Worm (Caenorhabditis elegans) whole organism, midembryonic: ENCODE data around the gene Y61A9LA.10.

Source experiments
- T22C8.4 ChIP-seq: fragments of 200-800 bp; sonication (Bioruptor generic); IDR thresholded peaks from 2 replicates; pipeline ENCODE4 v1.3.6; 2022; ENCODE audit warnings: missing genetic modification characterization, missing compliant biosample characterization
- cog-1 ChIP-seq: sonication (generic microtip); optimal IDR thresholded peaks from 2 replicates; lab custom pipeline; 2016; ENCODE audit warnings: missing genetic modification characterization, missing compliant biosample characterization
- flt-1 ChIP-seq: fragments of 200-800 bp; sonication (Bioruptor generic); IDR thresholded peaks from 2 replicates; pipeline ENCODE4 v1.3.6; 2022; ENCODE audit warnings: missing genetic modification characterization, missing compliant biosample characterization
- klf-2 ChIP-seq: fragments of 200-800 bp; sonication (Bioruptor generic); conservative IDR thresholded peaks from 2 replicates; pipeline ENCODE4 v1.3.6; 2022; ENCODE audit warnings: missing genetic modification reagents, missing genetic modification characterization, missing compliant biosample characterization
- med-1 ChIP-seq: sonication (generic microtip); optimal IDR thresholded peaks from 2 replicates; lab custom pipeline; 2017; ENCODE audit warnings: missing genetic modification characterization, mild to moderate bottlenecking, missing compliant biosample characterization, antibody characterized with exemption, missing genetic modification reagents; ENCODE audit not compliant: insufficient read depth
- ref-1 ChIP-seq: fragments of 200-800 bp; sonication (Bioruptor generic); conservative IDR thresholded peaks from 2 replicates; pipeline ENCODE4 v1.3.6; 2022; ENCODE audit warnings: missing genetic modification reagents, missing genetic modification characterization, missing compliant biosample characterization
- tab-1 ChIP-seq: fragments of 200-800 bp; sonication (Bioruptor generic); IDR thresholded peaks from 2 replicates; pipeline ENCODE4 v1.3.6; 2022; ENCODE audit warnings: missing genetic modification characterization, missing compliant biosample characterization
- ztf-23 ChIP-seq: fragments of 200-800 bp; sonication (Bioruptor generic); IDR thresholded peaks from 2 replicates; pipeline ENCODE4 v1.3.6; 2022; ENCODE audit warnings: missing genetic modification reagents, missing genetic modification characterization, missing compliant biosample characterization
- ztf-29 ChIP-seq: fragments of 200-800 bp; sonication (Bioruptor generic); IDR thresholded peaks from 2 replicates; pipeline ENCODE4 v1.3.6; 2022; ENCODE audit warnings: missing genetic modification reagents, missing genetic modification characterization, missing compliant biosample characterization

The Y61A9LA.10 gene

DNA sequence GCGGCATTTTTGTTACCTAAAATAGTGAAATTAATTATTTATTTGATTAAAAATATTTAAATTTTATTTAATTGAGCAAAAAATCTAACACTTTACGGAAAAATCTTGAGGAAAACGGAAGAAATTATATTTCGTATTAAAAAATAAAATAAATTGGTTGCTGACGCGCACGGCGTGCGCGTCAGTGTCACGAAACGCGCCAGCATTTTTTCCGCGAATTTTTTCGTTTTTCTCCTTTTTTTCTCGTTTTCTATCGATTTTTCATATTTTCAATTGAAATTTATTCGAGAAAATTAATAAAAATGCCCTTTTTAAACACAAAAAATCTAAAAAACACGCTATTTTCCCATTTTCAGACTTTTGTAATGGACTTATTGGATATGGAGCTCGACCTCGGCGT lies at the start of gene Y61A9LA.10, which contains the start of gene F54D11.4:
Gene Y61A9LA.10, minus strand, starts transcription at position 16 of the 400 bp plus-strand sequence.
Gene F54D11.4, plus strand, starts transcription at position 350 of the 400 bp plus-strand sequence.
- no peak for TF ChIP-seq cog-1 (tag; lab: Kevin White, UChicago)
- no peak for TF ChIP-seq ztf-23 (GFP tag; lab: Robert Waterston, UW)
- TF ChIP-seq T22C8.4 (GFP tag; lab: Robert Waterston, UW) = no peak
- no peak for TF ChIP-seq flt-1 (GFP tag; lab: Robert Waterston, UW)
- no peak for TF ChIP-seq med-1 (GFP tag; lab: Kevin White, UChicago)
- TF ChIP-seq klf-2 (GFP tag; lab: Robert Waterston, UW) = 0 out of 2 replicates have a peak, but pooled peaks have one; percentile 8

DNA sequence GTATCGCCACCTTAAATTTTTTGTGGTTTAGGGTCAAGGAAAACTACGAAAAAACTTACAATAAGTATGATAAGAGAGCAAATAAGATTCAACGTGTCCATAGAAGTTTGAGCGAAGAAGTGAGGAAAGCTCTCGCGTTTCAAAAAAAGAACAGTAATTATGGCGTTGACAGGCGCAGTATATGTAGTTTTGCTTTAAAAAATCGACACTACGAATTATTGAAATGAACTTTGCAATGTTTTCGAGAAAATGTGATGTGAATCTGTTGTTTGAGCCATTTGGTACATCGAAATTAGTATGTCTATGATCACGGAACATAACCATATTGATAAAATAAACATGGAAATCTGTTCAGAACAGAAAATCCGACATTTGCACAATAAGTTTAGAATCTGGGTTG lies 46.8 kb upstream of the Y61A9LA.10 start, which contains the start of gene srx-74:
Gene srx-74, minus strand, starts transcription at position 101 of the 400 bp plus-strand sequence.
- TF ChIP-seq cog-1 (tag; lab: Kevin White, UChicago) (no peak), ref-1 (GFP tag; lab: Robert Waterston, UW) (no peak), ztf-29 (GFP tag; lab: Robert Waterston, UW) (no peak), ztf-23 (GFP tag; lab: Robert Waterston, UW) (no peak), flt-1 (GFP tag; lab: Robert Waterston, UW) (no peak), T22C8.4 (GFP tag; lab: Robert Waterston, UW) (no peak), tab-1 (no peak), med-1 (GFP tag; lab: Kevin White, UChicago) (no peak), klf-2 (GFP tag; lab: Robert Waterston, UW) (no peak)

DNA sequence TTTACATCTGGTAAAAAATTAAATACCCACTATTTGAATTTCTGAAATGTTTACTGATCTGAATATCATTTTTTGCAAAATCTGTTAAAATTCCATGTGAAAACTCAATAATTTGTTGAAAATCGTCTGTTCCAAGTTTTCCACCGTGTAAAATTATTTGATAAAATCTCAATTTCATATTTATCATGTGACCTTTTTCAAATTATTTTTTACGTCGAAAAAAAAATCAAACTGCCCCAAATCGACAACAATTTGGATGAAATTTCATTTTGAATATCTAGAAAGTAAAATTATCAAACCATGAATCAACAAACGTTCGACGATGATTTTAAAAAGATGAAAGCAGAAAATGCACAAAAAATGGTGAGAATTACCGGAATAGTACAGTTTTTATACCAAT lies 39.6 kb upstream of the Y61A9LA.10 start, which contains the start of gene F41F3.9:
Gene F41F3.9, plus strand, starts transcription at position 301 of the 400 bp plus-strand sequence.
- TF ChIP-seq med-1 (GFP tag; lab: Kevin White, UChicago) = no peak
- no peak for TF ChIP-seq ztf-23 (GFP tag; lab: Robert Waterston, UW)
- no peak for TF ChIP-seq ref-1 (GFP tag; lab: Robert Waterston, UW)
- no peak for TF ChIP-seq klf-2 (GFP tag; lab: Robert Waterston, UW)
- TF ChIP-seq ztf-29 (GFP tag; lab: Robert Waterston, UW) = no peak
- no peak for TF ChIP-seq T22C8.4 (GFP tag; lab: Robert Waterston, UW)

DNA sequence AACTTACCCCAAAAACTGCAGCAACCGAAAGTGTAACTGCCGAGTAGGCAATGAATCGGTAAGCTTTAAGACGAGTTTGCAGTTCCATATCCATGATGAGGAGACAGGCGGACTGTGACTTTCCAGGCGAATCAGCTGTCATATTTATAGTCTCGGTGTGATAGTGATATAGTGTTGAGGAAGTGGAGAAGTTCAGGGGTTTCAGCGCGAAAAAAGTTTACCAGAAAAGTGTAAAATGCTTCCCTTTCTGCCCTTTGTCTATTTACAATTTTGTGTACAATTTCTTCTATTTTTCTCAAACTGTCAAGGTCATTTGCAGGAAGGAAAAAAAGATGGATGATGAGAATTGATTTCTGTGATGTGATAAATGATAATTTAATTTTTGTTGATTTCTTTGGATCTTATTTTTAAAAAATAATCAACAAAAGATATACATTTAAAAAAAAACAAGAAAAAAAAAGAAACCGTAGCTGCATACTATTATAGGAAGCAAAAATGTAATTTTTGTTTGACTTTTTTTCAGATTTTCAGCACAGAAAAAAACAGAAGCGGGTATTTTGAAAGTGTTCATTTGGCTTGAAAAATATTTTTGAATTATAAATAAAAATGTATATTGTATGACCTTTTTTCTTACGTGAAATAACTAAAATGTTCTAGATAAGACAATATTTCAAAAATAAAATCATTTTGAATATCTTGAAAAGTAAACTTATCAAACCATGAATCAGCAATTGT lies 38.4 kb upstream of the Y61A9LA.10 start, which contains the start of the genes col-139 and F41F3.1:
Gene col-139, minus strand, starts transcription at position 101 of the 735 bp plus-strand sequence.
Gene F41F3.1, plus strand, starts transcription at position 685 of the 735 bp plus-strand sequence.
- TF ChIP-seq med-1 (GFP tag; lab: Kevin White, UChicago) = no peak
- TF ChIP-seq cog-1 (tag; lab: Kevin White, UChicago) = no peak
- no peak for TF ChIP-seq ref-1 (GFP tag; lab: Robert Waterston, UW)
- no peak for TF ChIP-seq klf-2 (GFP tag; lab: Robert Waterston, UW)
- no peak for TF ChIP-seq ztf-29 (GFP tag; lab: Robert Waterston, UW)
- no peak for TF ChIP-seq tab-1

DNA sequence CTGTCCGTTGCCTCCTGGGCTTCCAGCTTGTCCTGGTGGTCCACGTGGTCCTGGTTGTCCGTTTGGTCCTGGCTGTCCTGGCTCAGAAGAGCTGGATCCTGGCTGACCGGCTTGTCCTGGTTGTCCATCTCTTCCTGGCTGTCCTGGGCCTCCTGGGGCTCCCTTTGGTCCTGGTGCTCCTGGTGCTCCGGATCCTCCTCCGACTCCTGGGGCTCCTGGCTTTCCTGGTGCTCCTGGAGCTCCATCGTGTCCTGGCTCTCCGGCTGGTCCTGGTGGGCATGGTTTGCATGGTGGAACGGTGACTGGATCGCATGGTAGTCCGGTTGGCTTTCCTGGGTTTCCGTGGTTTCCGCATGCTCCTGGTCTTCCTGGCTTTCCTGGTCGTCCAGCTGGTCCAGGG lies 37.5 kb upstream of the Y61A9LA.10 start:
- TF ChIP-seq T22C8.4 (GFP tag; lab: Robert Waterston, UW) = no peak
- no peak for TF ChIP-seq med-1 (GFP tag; lab: Kevin White, UChicago)
- TF ChIP-seq cog-1 (tag; lab: Kevin White, UChicago) = no peak
- no peak for TF ChIP-seq ztf-29 (GFP tag; lab: Robert Waterston, UW)
- TF ChIP-seq tab-1 = no peak
- no peak for TF ChIP-seq ref-1 (GFP tag; lab: Robert Waterston, UW)
- no peak for TF ChIP-seq flt-1 (GFP tag; lab: Robert Waterston, UW)
- TF ChIP-seq klf-2 (GFP tag; lab: Robert Waterston, UW) = no peak
- TF ChIP-seq ztf-23 (GFP tag; lab: Robert Waterston, UW) = no peak

DNA sequence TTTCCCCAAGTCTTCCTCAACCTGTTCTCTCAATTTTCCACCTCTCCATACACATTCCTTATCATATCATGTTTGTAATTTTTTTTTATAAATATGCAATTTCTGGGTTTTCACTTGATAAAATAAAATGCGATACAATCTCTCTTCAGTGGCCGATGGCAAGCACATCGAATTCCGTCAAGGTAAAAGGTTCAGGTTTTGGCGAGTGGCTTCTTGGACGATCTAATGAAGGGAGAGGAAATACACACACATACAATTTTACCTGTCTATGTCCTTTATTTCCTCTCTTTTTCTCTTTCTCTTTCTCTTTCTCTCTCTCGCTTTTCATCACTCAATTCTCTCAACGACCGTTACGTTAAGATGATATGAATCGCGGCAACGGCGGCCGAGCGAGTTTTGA lies 35.9 kb upstream of the Y61A9LA.10 start:
- no peak for TF ChIP-seq cog-1 (tag; lab: Kevin White, UChicago)
- TF ChIP-seq ztf-29 (GFP tag; lab: Robert Waterston, UW) = no peak
- TF ChIP-seq ztf-23 (GFP tag; lab: Robert Waterston, UW) = no peak
- TF ChIP-seq klf-2 (GFP tag; lab: Robert Waterston, UW) = no peak
- TF ChIP-seq flt-1 (GFP tag; lab: Robert Waterston, UW) = no peak
- TF ChIP-seq ref-1 (GFP tag; lab: Robert Waterston, UW) = no peak
- no peak for TF ChIP-seq T22C8.4 (GFP tag; lab: Robert Waterston, UW)
- TF ChIP-seq tab-1 = no peak
- no peak for TF ChIP-seq med-1 (GFP tag; lab: Kevin White, UChicago)

DNA sequence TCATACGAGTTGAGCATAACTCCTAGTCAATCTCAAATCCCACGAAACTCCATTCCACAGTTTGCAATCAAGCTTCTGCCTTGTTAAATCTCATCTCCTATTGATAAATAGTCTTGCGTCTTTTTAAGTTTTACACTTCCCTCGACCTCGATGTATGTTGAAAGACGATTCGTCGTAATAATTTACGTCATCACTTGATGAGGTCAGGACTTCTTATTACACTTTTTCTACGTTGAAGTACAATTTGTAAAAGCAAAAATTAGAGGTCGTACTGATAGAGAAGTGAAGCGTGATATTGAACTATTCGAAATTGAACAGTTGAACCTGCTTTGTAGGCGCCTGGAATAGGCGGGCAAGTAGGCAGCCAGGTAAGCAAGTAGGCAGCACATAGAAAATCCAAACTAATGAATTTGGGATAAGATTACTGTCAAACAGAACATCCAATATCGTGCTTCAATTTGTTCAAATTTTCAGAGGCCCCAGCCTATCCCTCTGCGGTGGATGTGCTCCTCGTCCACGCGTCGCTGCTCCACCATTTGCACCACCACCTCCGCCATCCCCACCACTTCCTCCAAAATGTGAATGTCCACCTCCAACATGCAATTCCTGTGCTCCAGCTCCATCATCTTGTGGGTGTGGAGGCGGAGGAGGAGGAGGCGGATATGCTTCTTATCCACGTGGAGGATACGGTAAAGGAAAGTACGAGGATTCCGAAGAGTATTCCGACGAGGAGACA lies 34.2 kb upstream of the Y61A9LA.10 start:
- TF ChIP-seq med-1 (GFP tag; lab: Kevin White, UChicago) (no peak), flt-1 (GFP tag; lab: Robert Waterston, UW) (no peak), ztf-29 (GFP tag; lab: Robert Waterston, UW) (no peak), klf-2 (GFP tag; lab: Robert Waterston, UW) (no peak), cog-1 (tag; lab: Kevin White, UChicago) (no peak), T22C8.4 (GFP tag; lab: Robert Waterston, UW) (no peak), ztf-23 (GFP tag; lab: Robert Waterston, UW) (no peak), tab-1 (no peak), ref-1 (GFP tag; lab: Robert Waterston, UW) (no peak)

DNA sequence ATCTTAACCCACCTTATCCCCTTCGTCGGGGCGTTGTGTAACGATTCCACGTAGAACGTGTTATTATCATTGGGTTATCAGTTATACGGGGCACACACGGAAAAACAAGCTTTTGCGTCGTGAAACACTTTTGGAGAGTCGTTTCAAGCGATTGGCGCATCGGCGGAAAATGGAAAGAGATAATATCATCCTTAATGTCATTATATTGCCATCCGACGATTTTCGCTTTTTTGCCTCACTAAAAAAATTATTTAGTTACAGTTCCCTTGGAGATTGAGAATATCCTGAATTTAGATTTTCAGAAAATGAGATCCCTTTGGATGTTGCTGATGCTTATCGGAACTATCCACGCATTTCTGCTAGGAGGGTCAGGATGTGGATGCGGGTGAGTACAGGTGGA lies 32.9 kb upstream of the Y61A9LA.10 start, which contains the start of gene F41F3.8:
Gene F41F3.8, plus strand, starts transcription at position 301 of the 400 bp plus-strand sequence.
- no peak for TF ChIP-seq T22C8.4 (GFP tag; lab: Robert Waterston, UW)
- no peak for TF ChIP-seq ztf-23 (GFP tag; lab: Robert Waterston, UW)
- TF ChIP-seq tab-1 = no peak
- TF ChIP-seq ztf-29 (GFP tag; lab: Robert Waterston, UW) = no peak
- TF ChIP-seq cog-1 (tag; lab: Kevin White, UChicago) = no peak
- no peak for TF ChIP-seq ref-1 (GFP tag; lab: Robert Waterston, UW)
- TF ChIP-seq klf-2 (GFP tag; lab: Robert Waterston, UW) = no peak
- TF ChIP-seq flt-1 (GFP tag; lab: Robert Waterston, UW) = no peak
- no peak for TF ChIP-seq med-1 (GFP tag; lab: Kevin White, UChicago)
